Fruit fly (Drosophila melanogaster) whole organism, embryonic: ENCODE results near the gene mmy.
A peak's percentile ranks its signal among the peaks of the same experiment; 100 is the strongest.

Source experiments
- Awh ChIP-seq: fragments of 200-800 bp; sonication (Bioruptor generic); IDR thresholded peaks from 2 replicates; pipeline ENCODE4, ENCODE4 v1.3.6; 2022; ENCODE audit warnings: missing biosample characterization, missing genetic modification characterization
- BEAF-32 ChIP-seq: fragments of 200-800 bp; sonication (Bioruptor generic); optimal IDR thresholded peaks from 3 replicates; lab custom pipeline; 2017; ENCODE audit warnings: missing biosample characterization, missing genetic modification characterization, mild to moderate bottlenecking, moderate library complexity, missing genetic modification reagents
- CG1024 ChIP-seq: fragments of 200-800 bp; sonication (Bioruptor generic); IDR thresholded peaks from 2 replicates; pipeline ENCODE4 v1.3.6; 2022; ENCODE audit warnings: missing biosample characterization, missing genetic modification characterization
- CG10267 ChIP-seq: fragments of 200-800 bp; sonication (Bioruptor generic); optimal IDR thresholded peaks from 2 replicates; lab custom pipeline; 2018; ENCODE audit warnings: missing biosample characterization, mild to moderate bottlenecking, missing genetic modification characterization, moderate library complexity
- CG10274 ChIP-seq: fragments of 200-800 bp; sonication (Bioruptor generic); optimal IDR thresholded peaks from 3 replicates; lab custom pipeline; 2017; ENCODE audit warnings: missing biosample characterization, mild to moderate bottlenecking, missing genetic modification characterization
- CG11504 ChIP-seq: fragments of 200-800 bp; sonication (Bioruptor generic); optimal IDR thresholded peaks from 3 replicates; lab custom pipeline; 2019; ENCODE audit warnings: missing biosample characterization, mild to moderate bottlenecking, missing genetic modification characterization, moderate library complexity
- CG14050 ChIP-seq: fragments of 200-800 bp; sonication (Bioruptor generic); IDR thresholded peaks from 3 replicates; pipeline ENCODE4 v1.3.6; 2022; ENCODE audit warnings: missing biosample characterization, missing genetic modification characterization
- CG14710 ChIP-seq: fragments of 200-800 bp; sonication (Bioruptor generic); optimal IDR thresholded peaks from 3 replicates; lab custom pipeline; 2019; ENCODE audit warnings: missing biosample characterization, mild to moderate bottlenecking, missing genetic modification characterization, moderate library complexity
- CG15514 ChIP-seq: fragments of 200-800 bp; sonication (Bioruptor generic); optimal IDR thresholded peaks from 3 replicates; lab custom pipeline; 2017; ENCODE audit warnings: missing biosample characterization, missing genetic modification characterization, mild to moderate bottlenecking, moderate library complexity, missing genetic modification reagents
- CG17359 ChIP-seq: fragments of 200-800 bp; sonication (Bioruptor generic); optimal IDR thresholded peaks from 3 replicates; lab custom pipeline; 2018; ENCODE audit warnings: missing biosample characterization, mild to moderate bottlenecking, missing genetic modification characterization, moderate library complexity
- CG1792 ChIP-seq: fragments of 200-800 bp; sonication (Bioruptor generic); optimal IDR thresholded peaks from 2 replicates; lab custom pipeline; 2016; ENCODE audit warnings: missing biosample characterization, missing genetic modification characterization
- CG18262 ChIP-seq: fragments of 200-800 bp; optimal IDR thresholded peaks from 3 replicates; lab custom pipeline; 2019; ENCODE audit warnings: missing biosample characterization, mild to moderate bottlenecking, missing genetic modification characterization, moderate library complexity
- CG2199 ChIP-seq: fragments of 200-800 bp; sonication (Bioruptor generic); IDR thresholded peaks from 3 replicates; pipeline ENCODE4 v1.3.6; 2022; ENCODE audit warnings: missing biosample characterization, missing genetic modification characterization
- CG30020 ChIP-seq: fragments of 200-800 bp; optimal IDR thresholded peaks from 2 replicates; lab custom pipeline; 2019; ENCODE audit warnings: missing biosample characterization, mild to moderate bottlenecking, missing genetic modification characterization, moderate library complexity
- CG6791 ChIP-seq: fragments of 200-800 bp; sonication (Bioruptor generic); IDR thresholded peaks from 3 replicates; pipeline ENCODE4 v1.3.6; 2022; ENCODE audit warnings: missing biosample characterization, missing genetic modification characterization; ENCODE audit not compliant: partially characterized antibody
- CG6854 ChIP-seq: fragments of 200-800 bp; sonication (Bioruptor generic); optimal IDR thresholded peaks from 3 replicates; lab custom pipeline; 2017; ENCODE audit warnings: missing biosample characterization, mild to moderate bottlenecking, missing genetic modification characterization
- CG7556 ChIP-seq: fragments of 200-800 bp; sonication (Bioruptor generic); optimal IDR thresholded peaks from 2 replicates; lab custom pipeline; 2017; ENCODE audit warnings: missing biosample characterization, mild to moderate bottlenecking, missing genetic modification characterization
- CG7928 ChIP-seq: fragments of 200-800 bp; sonication (Bioruptor generic); optimal IDR thresholded peaks from 2 replicates; lab custom pipeline; 2017; ENCODE audit warnings: missing biosample characterization, mild to moderate bottlenecking, missing genetic modification characterization
- CG7963 ChIP-seq: fragments of 200-800 bp; sonication (Bioruptor generic); IDR thresholded peaks from 3 replicates; pipeline ENCODE4 v1.3.6; 2022; ENCODE audit warnings: missing biosample characterization, missing genetic modification characterization; ENCODE audit not compliant: partially characterized antibody
- CTCF ChIP-seq: fragments of 200-800 bp; sonication (Bioruptor generic); optimal IDR thresholded peaks from 2 replicates; lab custom pipeline; 2017; ENCODE audit warnings: missing biosample characterization, mild to moderate bottlenecking, missing genetic modification characterization, moderate library complexity
- D19B ChIP-seq: fragments of 200-800 bp; sonication (Bioruptor generic); optimal IDR thresholded peaks from 2 replicates; lab custom pipeline; 2017; ENCODE audit warnings: missing biosample characterization, mild to moderate bottlenecking, missing genetic modification characterization
- Dip3 ChIP-seq: fragments of 200-800 bp; sonication (Bioruptor generic); optimal IDR thresholded peaks from 3 replicates; lab custom pipeline; 2016; ENCODE audit warnings: missing biosample characterization, missing genetic modification characterization
- Dref ChIP-seq: fragments of 200-800 bp; sonication (Bioruptor generic); IDR thresholded peaks from 2 replicates; pipeline ENCODE4 v1.3.6; 2022; ENCODE audit warnings: missing biosample characterization, missing genetic modification characterization
- Drgx ChIP-seq: fragments of 200-800 bp; sonication (Bioruptor generic); IDR thresholded peaks from 2 replicates; pipeline ENCODE4 v1.3.6; 2022; ENCODE audit warnings: missing biosample characterization, missing genetic modification characterization
- Fer1 ChIP-seq: fragments of 200-800 bp; sonication (Bioruptor generic); optimal IDR thresholded peaks from 2 replicates; lab custom pipeline; 2017; ENCODE audit warnings: missing biosample characterization, mild to moderate bottlenecking, missing genetic modification characterization
- Fer2 ChIP-seq: fragments of 200-800 bp; sonication (Bioruptor generic); optimal IDR thresholded peaks from 2 replicates; lab custom pipeline; 2018; ENCODE audit warnings: missing biosample characterization, mild to moderate bottlenecking, missing genetic modification characterization, moderate library complexity
- H2.0 ChIP-seq: fragments of 200-800 bp; sonication (Bioruptor generic); IDR thresholded peaks from 2 replicates; pipeline ENCODE4 v1.3.6; 2022; ENCODE audit warnings: missing biosample characterization, missing genetic modification characterization
- HLH4C ChIP-seq: fragments of 200-800 bp; sonication (Bioruptor generic); IDR thresholded peaks from 3 replicates; pipeline ENCODE4 v1.3.6; 2022; ENCODE audit warnings: missing biosample characterization, missing genetic modification characterization; ENCODE audit not compliant: partially characterized antibody
- Hmx ChIP-seq: fragments of 200-800 bp; sonication (Bioruptor generic); optimal IDR thresholded peaks from 2 replicates; lab custom pipeline; 2016; ENCODE audit warnings: missing biosample characterization, missing genetic modification characterization
- Kr ChIP-seq: fragments of 200-800 bp; sonication (Bioruptor generic); optimal IDR thresholded peaks from 2 replicates; lab custom pipeline; 2017; ENCODE audit warnings: missing biosample characterization, mild to moderate bottlenecking, missing genetic modification characterization
- Nf-YC ChIP-seq: fragments of 200-800 bp; optimal IDR thresholded peaks from 3 replicates; lab custom pipeline; 2019; ENCODE audit warnings: missing biosample characterization, mild to moderate bottlenecking, missing genetic modification characterization, moderate library complexity
- Oaz ChIP-seq: fragments of 200-800 bp; sonication (Bioruptor generic); IDR thresholded peaks from 2 replicates; pipeline ENCODE4 v1.3.6; 2022; ENCODE audit warnings: missing biosample characterization, missing genetic modification characterization
- Opbp ChIP-seq: fragments of 200-800 bp; sonication (Bioruptor generic); IDR thresholded peaks from 3 replicates; pipeline ENCODE4 v1.3.6; 2022; ENCODE audit warnings: missing biosample characterization, missing genetic modification characterization; ENCODE audit not compliant: partially characterized antibody
- Six4 ChIP-seq: fragments of 200-800 bp; sonication (Bioruptor generic); optimal IDR thresholded peaks from 2 replicates; lab custom pipeline; 2016; ENCODE audit warnings: missing biosample characterization, missing genetic modification characterization
- Sry-δ ChIP-seq: fragments of 200-800 bp; sonication (Bioruptor generic); optimal IDR thresholded peaks from 2 replicates; lab custom pipeline; 2016; ENCODE audit warnings: missing biosample characterization, missing genetic modification characterization
- Vsx1 ChIP-seq: fragments of 200-800 bp; sonication (Bioruptor generic); optimal IDR thresholded peaks from 2 replicates; lab custom pipeline; 2017; ENCODE audit warnings: missing biosample characterization, mild to moderate bottlenecking, missing genetic modification characterization, missing genetic modification reagents
- bowl ChIP-seq: fragments of 200-800 bp; sonication (Bioruptor generic); IDR thresholded peaks from 2 replicates; pipeline ENCODE4 v1.3.6; 2022; ENCODE audit warnings: missing biosample characterization, missing genetic modification characterization
- chinmo ChIP-seq: fragments of 200-800 bp; sonication (Bioruptor generic); IDR thresholded peaks from 4 replicates; pipeline ENCODE4 v1.3.6; 2022; ENCODE audit warnings: missing biosample characterization, missing genetic modification characterization; ENCODE audit not compliant: partially characterized antibody
- ind ChIP-seq: fragments of 200-800 bp; sonication (Bioruptor generic); optimal IDR thresholded peaks from 3 replicates; lab custom pipeline; 2016; ENCODE audit warnings: missing biosample characterization, missing genetic modification characterization
- klu ChIP-seq: fragments of 200-800 bp; sonication (Bioruptor generic); IDR thresholded peaks from 2 replicates; pipeline ENCODE4 v1.3.6; 2022; ENCODE audit warnings: missing biosample characterization, missing genetic modification characterization
- lmd ChIP-seq: fragments of 200-800 bp; sonication (Bioruptor generic); IDR thresholded peaks from 2 replicates; pipeline ENCODE4 v1.3.6; 2022; ENCODE audit warnings: missing biosample characterization, missing genetic modification characterization
- nmo ChIP-seq: fragments of 200-800 bp; sonication (Bioruptor generic); optimal IDR thresholded peaks from 2 replicates; lab custom pipeline; 2018; ENCODE audit warnings: missing biosample characterization, mild to moderate bottlenecking, missing genetic modification characterization, moderate library complexity
- phol ChIP-seq: fragments of 200-800 bp; sonication (Bioruptor generic); optimal IDR thresholded peaks from 3 replicates; lab custom pipeline; 2018; ENCODE audit warnings: missing biosample characterization, mild to moderate bottlenecking, missing genetic modification characterization, moderate library complexity
- pita ChIP-seq: fragments of 200-800 bp; sonication (Bioruptor generic); optimal IDR thresholded peaks from 2 replicates; lab custom pipeline; 2017; ENCODE audit warnings: missing biosample characterization, mild to moderate bottlenecking, missing genetic modification characterization
- prd ChIP-seq, 3 experiments: fragments of >200 bp in 2 of 3; fragments of 200-800 bp in 1 of 3; sonication (Bioruptor generic) in 1 of 3; optimal IDR thresholded peaks in 2 of 3; IDR thresholded peaks in 1 of 3; 2 replicates in 2 of 3; 3 replicates in 1 of 3; pipeline versions ENCODE4 v1.3.6 to Lab custom; 2017 to 2022; ENCODE audit warnings: missing biosample characterization in 1 of 3, missing genetic modification characterization in 1 of 3
- pros ChIP-seq: fragments of 200-800 bp; sonication (Bioruptor generic); optimal IDR thresholded peaks from 3 replicates; lab custom pipeline; 2019; ENCODE audit warnings: missing biosample characterization, mild to moderate bottlenecking, missing genetic modification characterization, moderate library complexity
- pzg ChIP-seq: fragments of 200-800 bp; sonication (Bioruptor generic); optimal IDR thresholded peaks from 3 replicates; lab custom pipeline; 2018; ENCODE audit warnings: missing biosample characterization, mild to moderate bottlenecking, missing genetic modification characterization, moderate library complexity
- sug ChIP-seq: fragments of 200-800 bp; optimal IDR thresholded peaks from 2 replicates; lab custom pipeline; 2019; ENCODE audit warnings: missing biosample characterization, mild to moderate bottlenecking, missing genetic modification characterization, moderate library complexity
- twi ChIP-seq: fragments of 200-800 bp; optimal IDR thresholded peaks from 2 replicates; lab custom pipeline; 2019; ENCODE audit warnings: missing biosample characterization, mild to moderate bottlenecking, missing genetic modification characterization, moderate library complexity
- vvl ChIP-seq: fragments of 200-800 bp; sonication (Bioruptor generic); IDR thresholded peaks from 2 replicates; pipeline ENCODE4 v1.3.6; 2022; ENCODE audit warnings: missing biosample characterization, missing genetic modification characterization

The mmy gene

dm6 chr2L:6479226-6479906 is 5.7 kb upstream of the mmy start (continued):
- TF ChIP-seq CG14050, result no peak
- TF ChIP-seq Awh, result no peak
- TF ChIP-seq H2.0, result no peak
- TF ChIP-seq CG1024 (GFP tag; lab: Robert Waterston, UW), result no peak
- TF ChIP-seq CG11504 (tag; lab: Kevin White, UChicago), result peak; percentile 85
- peak; percentile 30 for TF ChIP-seq pros (GFP tag; lab: Kevin White, UChicago)
- peak; percentile 60 for TF ChIP-seq Nf-YC (tag; lab: Kevin White, UChicago)
- TF ChIP-seq CG7963 (GFP tag; lab: Robert Waterston, UW), result no peak
- TF ChIP-seq CTCF (GFP tag; lab: Kevin White, UChicago), result no peak
- TF ChIP-seq Drgx (GFP tag; lab: Robert Waterston, UW), result no peak
- no peak for TF ChIP-seq prd (optimal IDR thresholded peaks at IDR 0.05; lab: Kevin White, UChicago)
- no peak for TF ChIP-seq prd (GFP tag; IDR thresholded peaks at IDR 0.05; lab: Robert Waterston, UW)
- TF ChIP-seq CG10274 (GFP tag; lab: Kevin White, UChicago), result no peak
- no peak for TF ChIP-seq D19B (GFP tag; lab: Kevin White, UChicago)
- TF ChIP-seq Sry-δ (GFP tag; lab: Kevin White, UChicago), result no peak
- TF ChIP-seq Vsx1, result peak; percentile 24
- no peak for TF ChIP-seq CG6854
- TF ChIP-seq nmo, result peak; percentile 1
- TF ChIP-seq CG7556 (GFP tag; lab: Kevin White, UChicago), result peak; percentile 33
- TF ChIP-seq CG2199 (GFP tag; lab: Robert Waterston, UW), result no peak
- no peak for TF ChIP-seq lmd (GFP tag; lab: Robert Waterston, UW)
- peak; percentile 9 for TF ChIP-seq ind (GFP tag; lab: Kevin White, UChicago)
- TF ChIP-seq Six4, result no peak
- no peak for TF ChIP-seq pita (GFP tag; lab: Kevin White, UChicago)
- peak; percentile 11 for TF ChIP-seq CG18262
- TF ChIP-seq CG6791 (GFP tag; lab: Robert Waterston, UW), result no peak
- no peak for TF ChIP-seq CG1792 (GFP tag; lab: Kevin White, UChicago)
- peak; percentile 2 for TF ChIP-seq twi (tag; lab: Kevin White, UChicago)
- no peak for TF ChIP-seq Kr
- no peak for TF ChIP-seq Oaz (GFP tag; lab: Robert Waterston, UW)
- TF ChIP-seq Fer2 (tag; lab: Kevin White, UChicago), result peak; percentile 37
- TF ChIP-seq Hmx (GFP tag; lab: Kevin White, UChicago), result no peak
- TF ChIP-seq Dip3 (GFP tag; lab: Kevin White, UChicago), result no peak
- peak; percentile 39 for TF ChIP-seq CG17359 (tag; lab: Kevin White, UChicago)
- TF ChIP-seq CG30020, result no peak
- 0 out of 2 replicates have a peak, but pooled peaks have one; percentile 23 for TF ChIP-seq bowl (GFP tag; lab: Robert Waterston, UW)
- TF ChIP-seq klu (GFP tag; lab: Robert Waterston, UW), result no peak

dm6 chr2L:6476753-6477152 is 3.0 kb upstream of the mmy start, which contains the start of gene CG9536:
TSS of gene CG9536 (minus strand) at chr2L:6476975.
- peak; percentile 66; the same call in 2 of the 3 replicates for TF ChIP-seq HLH4C (GFP tag; lab: Robert Waterston, UW)
- TF ChIP-seq CG7928 (GFP tag; lab: Kevin White, UChicago), result no peak
- TF ChIP-seq pzg, result peak; percentile 77
- TF ChIP-seq CG15514, result peak; percentile 28
- peak; percentile 64; the same call in 2 of the 3 replicates for TF ChIP-seq Opbp (GFP tag; lab: Robert Waterston, UW)
- TF ChIP-seq CG7963 (GFP tag; lab: Robert Waterston, UW), result 0 out of 3 replicates have a peak, but pooled peaks have one; percentile 20
- no peak for TF ChIP-seq Hmx (GFP tag; lab: Kevin White, UChicago)
- peak; percentile 87 for TF ChIP-seq Dref (GFP tag; lab: Robert Waterston, UW)
- peak; percentile 15 for TF ChIP-seq sug
- TF ChIP-seq vvl, result 0 out of 2 replicates have a peak, but pooled peaks have one; percentile 25
- peak; percentile 38 for TF ChIP-seq CG10267 (tag; lab: Kevin White, UChicago)
- TF ChIP-seq phol, result peak; percentile 82
- peak; percentile 48 for TF ChIP-seq BEAF-32
- peak; percentile 8 for TF ChIP-seq Fer1 (GFP tag; lab: Kevin White, UChicago)
- TF ChIP-seq chinmo, result 0 out of 4 replicates have a peak, but pooled peaks have one; percentile 5
- peak; percentile 17 for TF ChIP-seq CG14710 (tag; lab: Kevin White, UChicago)
